Fruit fly (Drosophila melanogaster): ENCODE data around the gene Vm32E.

DNA sequence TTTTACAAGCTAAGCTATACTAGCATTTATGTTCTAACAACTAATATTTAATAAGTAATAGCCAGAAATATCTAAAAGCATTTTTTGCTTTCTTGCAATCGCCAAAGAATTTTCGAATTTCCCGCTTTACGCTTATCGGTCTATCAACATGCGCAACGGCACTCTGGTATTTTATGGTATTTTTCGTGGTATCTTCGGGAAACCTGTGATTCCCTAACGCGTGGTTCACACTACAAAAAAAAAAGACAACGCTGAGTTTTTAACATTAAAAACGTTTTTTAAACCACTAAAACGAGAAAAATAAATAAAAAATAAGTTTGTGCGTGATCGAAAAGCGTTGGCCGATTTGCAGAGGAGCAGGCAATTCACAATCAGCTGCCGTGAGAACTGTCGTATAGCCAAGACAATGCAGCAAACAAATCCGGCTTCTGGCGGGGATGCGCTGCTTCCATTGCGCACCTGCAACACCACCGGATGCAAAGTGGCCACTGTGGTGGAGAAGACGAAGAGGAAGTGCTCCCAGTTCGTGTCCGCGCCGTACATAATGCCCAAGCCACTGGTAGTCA lies 7.4 kb upstream of the Vm32E start, which contains the start of gene Boh2:
- TF ChIP-seq tj (GFP tag; optimal IDR thresholded peaks at IDR 0.05) (no peak), cnc (optimal IDR thresholded peaks at IDR 0.05) (no peak), Crg-1 (GFP tag; optimal IDR thresholded peaks at IDR 0.05) (no peak), toe (GFP tag; optimal IDR thresholded peaks at IDR 0.05) (no peak), CG11617 (GFP tag; optimal IDR thresholded peaks at IDR 0.05) (no peak), CG7101 (tag; optimal IDR thresholded peaks at IDR 0.05) (no peak), kay (GFP tag; ENCODE audit: borderline replicate concordance) (no peak), CG1620 (GFP tag; optimal IDR thresholded peaks at IDR 0.05) (no peak), CG33017 (tag; optimal IDR thresholded peaks at IDR 0.05) (no peak), Clk (GFP tag; optimal IDR thresholded peaks at IDR 0.05) (no peak), Mnt (GFP tag; optimal IDR thresholded peaks at IDR 0.05) (no peak), CG14711 (tag; optimal IDR thresholded peaks at IDR 0.05) (no peak)
